Fruit fly (Drosophila melanogaster): ENCODE results near the gene for.

dm6 chr2L:3633871-3634270, 22.9 kb downstream of the for start:
- TF ChIP-seq cnc (optimal IDR thresholded peaks at IDR 0.05) (no peak), bab1 (GFP tag; optimal IDR thresholded peaks at IDR 0.05) (no peak)

All from whole organism, adult.